Fruit fly (Drosophila melanogaster) whole organism, embryonic: ENCODE results near the gene CG12017.

ENCODE experiments used
- Blimp-1 ChIP-seq: fragments of 200-800 bp; sonication (Bioruptor generic); optimal IDR thresholded peaks from 3 replicates; lab custom pipeline; 2018; ENCODE audit warnings: missing biosample characterization, missing genetic modification characterization, mild to moderate bottlenecking, moderate library complexity, missing genetic modification reagents
- CG10209 ChIP-seq: fragments of 200-800 bp; sonication (Bioruptor generic); optimal IDR thresholded peaks from 3 replicates; lab custom pipeline; 2017; ENCODE audit warnings: missing biosample characterization, mild to moderate bottlenecking, missing genetic modification characterization, missing genetic modification reagents
- CG10274 ChIP-seq: fragments of 200-800 bp; sonication (Bioruptor generic); optimal IDR thresholded peaks from 3 replicates; lab custom pipeline; 2017; ENCODE audit warnings: missing biosample characterization, mild to moderate bottlenecking, missing genetic modification characterization
- CG10543 ChIP-seq: fragments of 200-800 bp; sonication (Bioruptor generic); optimal IDR thresholded peaks from 3 replicates; lab custom pipeline; 2017; ENCODE audit warnings: missing biosample characterization, mild to moderate bottlenecking, missing genetic modification characterization, moderate library complexity
- CG11456 ChIP-seq: fragments of 200-800 bp; sonication (Bioruptor generic); IDR thresholded peaks from 3 replicates; pipeline ENCODE4 v1.3.6; 2022; ENCODE audit warnings: missing biosample characterization, missing genetic modification characterization
- CG11560 ChIP-seq: fragments of 200-800 bp; sonication (Bioruptor generic); IDR thresholded peaks from 3 replicates; pipeline ENCODE4 v1.3.6; 2022; ENCODE audit warnings: missing biosample characterization, missing genetic modification characterization
- CG11695 ChIP-seq: fragments of 200-800 bp; sonication (Bioruptor generic); IDR thresholded peaks from 3 replicates; pipeline ENCODE4 v1.3.6; 2022; ENCODE audit warnings: missing biosample characterization, missing genetic modification characterization
- CG13894 ChIP-seq: fragments of 200-800 bp; sonication (Bioruptor generic); optimal IDR thresholded peaks from 3 replicates; lab custom pipeline; 2018; ENCODE audit warnings: missing biosample characterization, mild to moderate bottlenecking, missing genetic modification characterization, moderate library complexity
- CG17186 ChIP-seq: fragments of 200-800 bp; sonication (Bioruptor generic); optimal IDR thresholded peaks from 3 replicates; lab custom pipeline; 2017; ENCODE audit warnings: missing biosample characterization, missing genetic modification reagents, missing genetic modification characterization
- CG18476 ChIP-seq: fragments of 200-800 bp; sonication (Bioruptor generic); optimal IDR thresholded peaks from 2 replicates; lab custom pipeline; 2016; ENCODE audit warnings: missing biosample characterization, mild to moderate bottlenecking, missing genetic modification characterization
- CG2712 ChIP-seq: fragments of 200-800 bp; optimal IDR thresholded peaks from 3 replicates; lab custom pipeline; 2019; ENCODE audit warnings: missing biosample characterization, mild to moderate bottlenecking, missing genetic modification characterization, moderate library complexity
- CG30403 ChIP-seq: fragments of 200-800 bp; sonication (Bioruptor generic); optimal IDR thresholded peaks from 3 replicates; lab custom pipeline; 2016; ENCODE audit warnings: missing biosample characterization, missing genetic modification characterization
- CG3065 ChIP-seq: fragments of 200-800 bp; sonication (Bioruptor generic); optimal IDR thresholded peaks from 2 replicates; lab custom pipeline; 2016; ENCODE audit warnings: missing biosample characterization, missing genetic modification characterization
- CG32767 ChIP-seq: fragments of 200-800 bp; sonication (Bioruptor generic); IDR thresholded peaks from 2 replicates; pipeline ENCODE4 v1.3.6; 2022; ENCODE audit warnings: missing biosample characterization, missing genetic modification characterization
- CG4617 ChIP-seq: fragments of 200-800 bp; sonication (Bioruptor generic); optimal IDR thresholded peaks from 3 replicates; lab custom pipeline; 2016; ENCODE audit warnings: missing biosample characterization, missing genetic modification characterization, borderline replicate concordance
- CG6689 ChIP-seq: fragments of 200-800 bp; sonication (Bioruptor generic); IDR thresholded peaks from 2 replicates; pipeline ENCODE4 v1.3.6; 2022; ENCODE audit warnings: missing biosample characterization, missing genetic modification characterization
- CG7271 ChIP-seq: fragments of 200-800 bp; sonication (Bioruptor generic); optimal IDR thresholded peaks from 2 replicates; lab custom pipeline; 2018; ENCODE audit warnings: missing biosample characterization, mild to moderate bottlenecking, missing genetic modification characterization, moderate library complexity
- CG7839 ChIP-seq: fragments of 200-800 bp; sonication (Bioruptor generic); optimal IDR thresholded peaks from 3 replicates; lab custom pipeline; 2018; ENCODE audit warnings: missing biosample characterization, mild to moderate bottlenecking, missing genetic modification characterization, moderate library complexity
- CG9876 ChIP-seq: fragments of 200-800 bp; sonication (Bioruptor generic); optimal IDR thresholded peaks from 2 replicates; lab custom pipeline; 2016; ENCODE audit warnings: missing biosample characterization, missing genetic modification characterization
- CoRest ChIP-seq: fragments of 200-800 bp; sonication (Bioruptor generic); optimal IDR thresholded peaks from 3 replicates; lab custom pipeline; 2018; ENCODE audit warnings: missing biosample characterization, mild to moderate bottlenecking, missing genetic modification characterization, moderate library complexity
- Deaf1 ChIP-seq: fragments of 200-800 bp; optimal IDR thresholded peaks from 3 replicates; lab custom pipeline; 2019; ENCODE audit warnings: missing biosample characterization, mild to moderate bottlenecking, missing genetic modification characterization, moderate library complexity
- Dek ChIP-seq: fragments of 200-800 bp; sonication (Bioruptor generic); optimal IDR thresholded peaks from 3 replicates; lab custom pipeline; 2019; ENCODE audit warnings: missing biosample characterization, mild to moderate bottlenecking, missing genetic modification characterization, moderate library complexity
- Drgx ChIP-seq: fragments of 200-800 bp; sonication (Bioruptor generic); IDR thresholded peaks from 2 replicates; pipeline ENCODE4 v1.3.6; 2022; ENCODE audit warnings: missing biosample characterization, missing genetic modification characterization
- E2f2 ChIP-seq: fragments of 200-800 bp; sonication (Bioruptor generic); IDR thresholded peaks from 2 replicates; pipeline ENCODE4 v1.3.6; 2022; ENCODE audit warnings: missing biosample characterization, missing genetic modification characterization
- Hr3 ChIP-seq: fragments of 200-800 bp; sonication (Bioruptor generic); optimal IDR thresholded peaks from 3 replicates; lab custom pipeline; 2016; ENCODE audit warnings: missing biosample characterization, missing genetic modification characterization
- Jarid2 ChIP-seq: fragments of 200-800 bp; sonication (Bioruptor generic); optimal IDR thresholded peaks from 3 replicates; lab custom pipeline; 2017; ENCODE audit warnings: mild to moderate bottlenecking, missing biosample characterization, missing genetic modification reagents, missing genetic modification characterization
- MTF-1 ChIP-seq: fragments of 200-800 bp; sonication (Bioruptor generic); optimal IDR thresholded peaks from 2 replicates; lab custom pipeline; 2018; ENCODE audit warnings: missing biosample characterization, mild to moderate bottlenecking, missing genetic modification characterization, borderline replicate concordance
- Max ChIP-seq: fragments of 200-800 bp; sonication (Bioruptor generic); optimal IDR thresholded peaks from 2 replicates; lab custom pipeline; 2016; ENCODE audit warnings: missing biosample characterization, mild to moderate bottlenecking, missing genetic modification characterization
- Meics ChIP-seq: fragments of 200-800 bp; sonication (Bioruptor generic); optimal IDR thresholded peaks from 2 replicates; lab custom pipeline; 2017; ENCODE audit warnings: missing biosample characterization, mild to moderate bottlenecking, missing genetic modification characterization
- Nf-YA ChIP-seq: fragments of 200-800 bp; sonication (Bioruptor generic); IDR thresholded peaks from 2 replicates; pipeline ENCODE4 v1.3.6; 2022; ENCODE audit warnings: missing biosample characterization, missing genetic modification characterization
- Oaz ChIP-seq: fragments of 200-800 bp; sonication (Bioruptor generic); IDR thresholded peaks from 2 replicates; pipeline ENCODE4 v1.3.6; 2022; ENCODE audit warnings: missing biosample characterization, missing genetic modification characterization
- Sox102F ChIP-seq: fragments of 200-800 bp; sonication (Bioruptor generic); optimal IDR thresholded peaks from 2 replicates; lab custom pipeline; 2018; ENCODE audit warnings: missing biosample characterization, mild to moderate bottlenecking, missing genetic modification characterization, moderate library complexity
- ac ChIP-seq: fragments of 200-800 bp; sonication (Bioruptor generic); optimal IDR thresholded peaks from 3 replicates; lab custom pipeline; 2017; ENCODE audit warnings: missing biosample characterization, mild to moderate bottlenecking, missing genetic modification characterization
- cg ChIP-seq: fragments of 200-800 bp; sonication (Bioruptor generic); optimal IDR thresholded peaks from 3 replicates; lab custom pipeline; 2019; ENCODE audit warnings: missing biosample characterization, mild to moderate bottlenecking, missing genetic modification characterization, moderate library complexity
- chinmo ChIP-seq: fragments of 200-800 bp; sonication (Bioruptor generic); IDR thresholded peaks from 4 replicates; pipeline ENCODE4 v1.3.6; 2022; ENCODE audit warnings: missing biosample characterization, missing genetic modification characterization; ENCODE audit not compliant: partially characterized antibody
- ci ChIP-seq: fragments of 200-800 bp; sonication (Bioruptor generic); IDR thresholded peaks from 3 replicates; pipeline ENCODE4 v1.3.6; 2022; ENCODE audit warnings: missing biosample characterization, missing genetic modification characterization
- crol ChIP-seq: fragments of 200-800 bp; sonication (Bioruptor generic); IDR thresholded peaks from 2 replicates; pipeline ENCODE4 v1.3.6; 2022; ENCODE audit warnings: missing biosample characterization, missing genetic modification characterization
- cwo ChIP-seq: fragments of 200-800 bp; sonication (Bioruptor generic); optimal IDR thresholded peaks from 3 replicates; lab custom pipeline; 2017; ENCODE audit warnings: missing biosample characterization, missing genetic modification characterization, mild to moderate bottlenecking, moderate library complexity, missing genetic modification reagents
- fd96Cb ChIP-seq: fragments of 200-800 bp; sonication (Bioruptor generic); optimal IDR thresholded peaks from 2 replicates; lab custom pipeline; 2018; ENCODE audit warnings: missing biosample characterization, mild to moderate bottlenecking, missing genetic modification characterization, moderate library complexity
- gro ChIP-seq: fragments of 200-800 bp; sonication (Bioruptor generic); optimal IDR thresholded peaks from 2 replicates; lab custom pipeline; 2016; ENCODE audit warnings: missing biosample characterization, missing genetic modification characterization
- ken ChIP-seq: fragments of 200-800 bp; sonication (Bioruptor generic); IDR thresholded peaks from 3 replicates; pipeline ENCODE4 v1.3.6; 2022; ENCODE audit warnings: missing biosample characterization, missing genetic modification characterization
- klu ChIP-seq: fragments of 200-800 bp; sonication (Bioruptor generic); IDR thresholded peaks from 2 replicates; pipeline ENCODE4 v1.3.6; 2022; ENCODE audit warnings: missing biosample characterization, missing genetic modification characterization
- nom ChIP-seq: fragments of 200-800 bp; sonication (Bioruptor generic); optimal IDR thresholded peaks from 2 replicates; lab custom pipeline; 2017; ENCODE audit warnings: missing biosample characterization, missing genetic modification characterization, mild to moderate bottlenecking, moderate library complexity, missing genetic modification reagents
- onecut ChIP-seq: fragments of 200-800 bp; sonication (Bioruptor generic); IDR thresholded peaks from 2 replicates; pipeline ENCODE4 v1.3.6; 2022; ENCODE audit warnings: missing biosample characterization, missing genetic modification characterization
- pros ChIP-seq: fragments of 200-800 bp; sonication (Bioruptor generic); optimal IDR thresholded peaks from 3 replicates; lab custom pipeline; 2019; ENCODE audit warnings: missing biosample characterization, mild to moderate bottlenecking, missing genetic modification characterization, moderate library complexity
- run ChIP-seq: fragments of 200-800 bp; sonication (Bioruptor generic); optimal IDR thresholded peaks from 3 replicates; lab custom pipeline; 2018; ENCODE audit warnings: missing biosample characterization, mild to moderate bottlenecking, missing genetic modification characterization
- vvl ChIP-seq: fragments of 200-800 bp; sonication (Bioruptor generic); IDR thresholded peaks from 2 replicates; pipeline ENCODE4 v1.3.6; 2022; ENCODE audit warnings: missing biosample characterization, missing genetic modification characterization
- zen2 ChIP-seq: fragments of 200-800 bp; sonication (Bioruptor generic); IDR thresholded peaks from 3 replicates; pipeline ENCODE4 v1.3.6; 2022; ENCODE audit warnings: missing biosample characterization, missing genetic modification characterization; ENCODE audit not compliant: partially characterized antibody

CG12017 gene

DNA sequence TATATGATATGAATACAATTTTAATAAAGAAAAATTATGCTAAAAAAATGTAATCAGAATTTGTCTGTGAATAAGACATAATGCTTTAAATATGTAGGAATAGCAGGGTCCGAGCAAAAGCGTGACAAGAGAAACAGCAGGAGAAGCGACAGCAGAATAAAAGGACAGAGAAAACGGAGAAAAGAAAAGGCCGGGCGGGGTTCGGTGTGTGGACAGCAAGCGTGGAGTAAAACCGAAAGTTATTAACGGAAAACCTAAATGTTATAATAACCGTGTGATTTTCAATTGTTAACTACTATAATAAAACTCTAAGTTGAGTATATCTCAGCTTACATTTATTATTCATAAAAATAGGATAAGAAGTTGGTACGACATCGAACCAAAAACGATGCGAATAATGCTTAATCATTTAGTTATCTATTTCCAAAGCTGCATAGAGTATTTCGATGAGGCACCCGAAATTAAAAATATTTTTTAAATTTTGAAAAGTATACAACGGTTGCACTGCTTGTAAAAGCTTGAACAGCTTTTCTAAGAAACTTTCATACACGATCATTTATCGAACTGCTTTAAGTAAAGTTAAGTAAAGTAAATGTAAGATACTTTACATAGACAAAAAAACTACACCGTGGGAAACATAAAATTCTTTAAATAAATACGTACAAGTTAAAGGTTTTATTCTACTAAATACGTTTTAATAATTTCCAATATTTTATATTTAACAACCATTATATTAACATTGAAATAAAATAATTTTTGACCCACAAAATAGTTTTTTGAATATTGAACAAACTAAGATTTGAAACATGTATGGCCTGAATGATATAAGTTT lies 28.2 kb upstream of the CG12017 start (continued):
- TF ChIP-seq CG10543 (GFP tag; lab: Kevin White, UChicago) (no peak), CG30403 (peak; percentile 1), Hr3 (GFP tag; lab: Kevin White, UChicago) (no peak), E2f2 (GFP tag; lab: Robert Waterston, UW) (peak; percentile 41; the same call in 1 of the 2 replicates), run (tag; lab: Kevin White, UChicago) (no peak), fd96Cb (tag; lab: Kevin White, UChicago) (no peak), Sox102F (peak; percentile 2), zen2 (GFP tag; lab: Robert Waterston, UW) (no peak), CG11560 (tag; lab: Robert Waterston, UW) (no peak), CG32767 (GFP tag; lab: Robert Waterston, UW) (no peak), Meics (GFP tag; lab: Kevin White, UChicago) (no peak), MTF-1 (no peak), CG17186 (no peak), CG10274 (GFP tag; lab: Kevin White, UChicago) (no peak), Blimp-1 (GFP tag; lab: Kevin White, UChicago) (peak; percentile 19), CG9876 (GFP tag; lab: Kevin White, UChicago) (no peak), CG7839 (peak; percentile 17), cg (GFP tag; lab: Kevin White, UChicago) (no peak), CoRest (tag; lab: Kevin White, UChicago) (peak; percentile 7), Nf-YA (no peak), Oaz (GFP tag; lab: Robert Waterston, UW) (no peak), CG11695 (GFP tag; lab: Robert Waterston, UW) (0 out of 3 replicates have a peak, but pooled peaks have one; percentile 30), ci (no peak), ac (no peak), gro (no peak), CG2712 (tag; lab: Kevin White, UChicago) (peak; percentile 22), CG6689 (GFP tag; lab: Robert Waterston, UW) (no peak), Dek (tag; lab: Kevin White, UChicago) (peak; percentile 0), klu (GFP tag; lab: Robert Waterston, UW) (no peak), CG3065 (GFP tag; lab: Kevin White, UChicago) (no peak), CG13894 (tag; lab: Kevin White, UChicago) (no peak)

DNA sequence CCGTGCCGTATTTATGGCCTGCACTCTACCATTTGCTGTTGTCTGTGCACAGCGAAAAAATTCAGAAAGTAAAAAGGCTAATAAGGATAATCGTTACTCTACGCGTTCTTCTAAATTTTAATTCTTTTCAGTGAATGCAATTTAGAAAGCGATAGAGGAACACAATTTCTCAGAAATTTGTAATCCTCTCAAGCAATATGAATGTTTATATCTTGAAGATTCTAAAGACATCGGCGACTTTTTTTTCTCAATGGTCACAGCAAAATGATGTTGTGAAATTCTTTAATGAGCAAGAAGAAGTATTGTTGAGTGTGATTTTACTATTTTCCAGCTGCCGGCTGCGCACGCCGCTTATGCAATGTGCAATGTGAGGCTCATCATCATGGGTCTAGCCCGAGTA lies 27.2 kb upstream of the CG12017 start:
- TF ChIP-seq Drgx (GFP tag; lab: Robert Waterston, UW) (peak; percentile 42; the same call in 1 of the 2 replicates), Max (no peak), CG11456 (GFP tag; lab: Robert Waterston, UW) (0 out of 3 replicates have a peak, but pooled peaks have one; percentile 13), CG7271 (tag; lab: Kevin White, UChicago) (no peak)

DNA sequence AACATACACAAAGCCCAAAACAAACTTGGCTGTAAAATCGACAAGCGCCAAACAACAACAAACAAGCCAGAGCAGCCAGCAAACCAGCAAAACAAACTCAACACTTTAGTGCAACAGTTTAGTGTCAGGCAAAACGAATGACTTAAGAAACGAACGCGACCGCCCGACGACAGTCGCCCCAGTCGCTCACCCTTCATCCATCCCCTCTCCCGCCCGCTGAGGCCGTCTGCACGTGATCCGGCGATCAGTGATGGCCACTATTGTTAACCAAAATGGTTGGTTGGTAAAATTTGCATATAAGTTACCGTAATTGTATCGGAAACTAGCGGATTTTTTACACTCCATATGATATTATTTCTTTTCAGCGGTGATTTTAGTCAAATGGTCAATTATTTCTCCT lies 26.4 kb upstream of the CG12017 start:
- no peak for TF ChIP-seq CG18476
- no peak for TF ChIP-seq CG4617 (GFP tag; lab: Kevin White, UChicago)
- TF ChIP-seq nom (GFP tag; lab: Kevin White, UChicago) = no peak
- peak; percentile 52 for TF ChIP-seq pros (GFP tag; lab: Kevin White, UChicago)
- 0 out of 3 replicates have a peak, but pooled peaks have one; percentile 8 for TF ChIP-seq ken (GFP tag; lab: Robert Waterston, UW)
- 0 out of 4 replicates have a peak, but pooled peaks have one; percentile 46 for TF ChIP-seq chinmo (GFP tag; lab: Robert Waterston, UW)
- peak; percentile 86 for TF ChIP-seq cwo (GFP tag; lab: Kevin White, UChicago)
- TF ChIP-seq onecut (GFP tag; lab: Robert Waterston, UW) = no peak
- peak; percentile 34 for TF ChIP-seq Deaf1 (tag; lab: Kevin White, UChicago)
- no peak for TF ChIP-seq Jarid2 (GFP tag; lab: Kevin White, UChicago)
- TF ChIP-seq vvl (GFP tag; lab: Robert Waterston, UW) = peak; percentile 69
- no peak for TF ChIP-seq CG10209 (GFP tag; lab: Kevin White, UChicago)
- 0 out of 3 replicates have a peak, but pooled peaks have one; percentile 10 for TF ChIP-seq ci
- peak; percentile 55 for TF ChIP-seq crol (GFP tag; lab: Robert Waterston, UW)
